Fruit fly (Drosophila melanogaster) whole organism, pupa: ENCODE results near the gene CG34126.

Source experiments
- CG12605 ChIP-seq: fragments of 200-800 bp; sonication (Bioruptor generic); IDR thresholded peaks from 2 replicates; pipeline ENCODE4 v1.3.6; 2022; ENCODE audit warnings: missing biosample characterization, missing genetic modification characterization
- CG13204 ChIP-seq: fragments of 200-800 bp; sonication (Bioruptor generic); optimal IDR thresholded peaks from 2 replicates; lab custom pipeline; 2018; ENCODE audit warnings: missing biosample characterization, mild to moderate bottlenecking, missing genetic modification characterization, moderate library complexity
- CG8301 ChIP-seq: fragments of 200-800 bp; sonication (Bioruptor generic); optimal IDR thresholded peaks from 2 replicates; lab custom pipeline; 2018; ENCODE audit warnings: missing biosample characterization, mild to moderate bottlenecking, missing genetic modification characterization
- EcR ChIP-seq: fragments of 200-800 bp; sonication (Bioruptor generic); optimal IDR thresholded peaks from 3 replicates; lab custom pipeline; 2019; ENCODE audit warnings: missing biosample characterization, missing genetic modification characterization, mild to moderate bottlenecking, moderate library complexity, missing genetic modification reagents

- TF ChIP-seq CG13204 (GFP tag; lab: Kevin White, UChicago) (no peak), EcR (GFP tag; lab: Kevin White, UChicago) (no peak), CG8301 (no peak), CG12605 (GFP tag; lab: Robert Waterston, UW) (no peak)
These were observed 22.4 kb downstream of the CG34126 start for dm6 chr2L:5003670-5004453.
